Fruit fly (Drosophila melanogaster) whole organism, embryonic: ENCODE measurements around the gene Pak.

Source experiments
- Aef1 ChIP-seq: fragments of 200-800 bp; sonication (Bioruptor generic); IDR thresholded peaks from 3 replicates; pipeline ENCODE4 v1.3.6; 2022; ENCODE audit warnings: missing biosample characterization, missing genetic modification characterization
- Atf3 ChIP-seq: fragments of 200-800 bp; sonication (Bioruptor generic); optimal IDR thresholded peaks from 3 replicates; lab custom pipeline; 2016; ENCODE audit warnings: missing biosample characterization, missing genetic modification characterization
- Atf6 ChIP-seq: fragments of 200-800 bp; sonication (Bioruptor generic); IDR thresholded peaks from 2 replicates; pipeline ENCODE4 v1.3.6; 2022; ENCODE audit warnings: missing biosample characterization, missing genetic modification characterization
- C15 ChIP-seq: fragments of 200-800 bp; sonication (Bioruptor generic); IDR thresholded peaks from 3 replicates; pipeline ENCODE4 v1.3.6; 2022; ENCODE audit warnings: missing biosample characterization, missing genetic modification characterization
- CG1024 ChIP-seq: fragments of 200-800 bp; sonication (Bioruptor generic); IDR thresholded peaks from 2 replicates; pipeline ENCODE4 v1.3.6; 2022; ENCODE audit warnings: missing biosample characterization, missing genetic modification characterization
- CG10979 ChIP-seq: fragments of 200-800 bp; sonication (Bioruptor generic); optimal IDR thresholded peaks from 2 replicates; lab custom pipeline; 2018; ENCODE audit warnings: missing biosample characterization, mild to moderate bottlenecking, missing genetic modification characterization, moderate library complexity
- CG11093 ChIP-seq: fragments of 200-800 bp; sonication (Bioruptor generic); IDR thresholded peaks from 3 replicates; pipeline ENCODE4 v1.3.6; 2022; ENCODE audit warnings: missing biosample characterization, missing genetic modification characterization
- CG11723 ChIP-seq: fragments of 200-800 bp; sonication (Bioruptor generic); optimal IDR thresholded peaks from 2 replicates; lab custom pipeline; 2017; ENCODE audit warnings: missing biosample characterization, mild to moderate bottlenecking, missing genetic modification characterization
- CG12391 ChIP-seq: fragments of 200-800 bp; sonication (Bioruptor generic); optimal IDR thresholded peaks from 3 replicates; lab custom pipeline; 2018; ENCODE audit warnings: missing biosample characterization, mild to moderate bottlenecking, missing genetic modification characterization, moderate library complexity
- CG12744 ChIP-seq: fragments of 200-800 bp; sonication (Bioruptor generic); optimal IDR thresholded peaks from 2 replicates; lab custom pipeline; 2016; ENCODE audit warnings: missing biosample characterization, missing genetic modification characterization
- CG14014 ChIP-seq: fragments of 200-800 bp; sonication (Bioruptor generic); IDR thresholded peaks from 2 replicates; pipeline ENCODE4 v1.3.6; 2022; ENCODE audit warnings: missing biosample characterization, missing genetic modification characterization
- CG14441 ChIP-seq: fragments of 200-800 bp; sonication (Bioruptor generic); IDR thresholded peaks from 2 replicates; pipeline ENCODE4 v1.3.6; 2022; ENCODE audit warnings: missing biosample characterization, missing genetic modification characterization
- CG17359 ChIP-seq: fragments of 200-800 bp; sonication (Bioruptor generic); optimal IDR thresholded peaks from 3 replicates; lab custom pipeline; 2018; ENCODE audit warnings: missing biosample characterization, mild to moderate bottlenecking, missing genetic modification characterization, moderate library complexity
- CG17361 ChIP-seq: fragments of 200-800 bp; sonication (Bioruptor generic); IDR thresholded peaks from 3 replicates; pipeline ENCODE4 v1.3.6; 2022; ENCODE audit warnings: missing biosample characterization, missing genetic modification characterization
- CG17385 ChIP-seq: fragments of 200-800 bp; sonication (Bioruptor generic); optimal IDR thresholded peaks from 3 replicates; lab custom pipeline; 2018; ENCODE audit warnings: missing biosample characterization, mild to moderate bottlenecking, missing genetic modification characterization
- CG18011 ChIP-seq: fragments of 200-800 bp; sonication (Bioruptor generic); optimal IDR thresholded peaks from 2 replicates; lab custom pipeline; 2017; ENCODE audit warnings: missing biosample characterization, missing genetic modification characterization, mild to moderate bottlenecking, moderate library complexity, missing genotype
- CG1832 ChIP-seq: fragments of 200-800 bp; sonication (Bioruptor generic); optimal IDR thresholded peaks from 2 replicates; lab custom pipeline; 2017; ENCODE audit warnings: missing biosample characterization, mild to moderate bottlenecking, missing genetic modification characterization, inconsistent platforms
- CG18476 ChIP-seq: fragments of 200-800 bp; sonication (Bioruptor generic); optimal IDR thresholded peaks from 2 replicates; lab custom pipeline; 2016; ENCODE audit warnings: missing biosample characterization, mild to moderate bottlenecking, missing genetic modification characterization
- CG30431 ChIP-seq: fragments of 200-800 bp; sonication (Bioruptor generic); optimal IDR thresholded peaks from 2 replicates; lab custom pipeline; 2017; ENCODE audit warnings: missing biosample characterization, missing genetic modification characterization
- CG3065 ChIP-seq: fragments of 200-800 bp; sonication (Bioruptor generic); optimal IDR thresholded peaks from 2 replicates; lab custom pipeline; 2016; ENCODE audit warnings: missing biosample characterization, missing genetic modification characterization
- CG31365 ChIP-seq: fragments of 200-800 bp; sonication (Bioruptor generic); optimal IDR thresholded peaks from 2 replicates; lab custom pipeline; 2018; ENCODE audit warnings: missing biosample characterization, mild to moderate bottlenecking, missing genetic modification characterization
- CG4282 ChIP-seq: fragments of 200-800 bp; sonication (Bioruptor generic); optimal IDR thresholded peaks from 2 replicates; lab custom pipeline; 2016; ENCODE audit warnings: missing biosample characterization, missing genetic modification characterization
- CG7372 ChIP-seq: fragments of 200-800 bp; sonication (Bioruptor generic); IDR thresholded peaks from 2 replicates; pipeline ENCODE4 v1.3.6; 2022; ENCODE audit warnings: missing biosample characterization, missing genetic modification characterization
- Dek ChIP-seq: fragments of 200-800 bp; sonication (Bioruptor generic); optimal IDR thresholded peaks from 3 replicates; lab custom pipeline; 2019; ENCODE audit warnings: missing biosample characterization, mild to moderate bottlenecking, missing genetic modification characterization, moderate library complexity
- Doc3 ChIP-seq: fragments of 200-800 bp; sonication (Bioruptor generic); IDR thresholded peaks from 3 replicates; pipeline ENCODE4 v1.3.6; 2022; ENCODE audit warnings: missing biosample characterization, missing genetic modification characterization; ENCODE audit not compliant: partially characterized antibody
- Dref ChIP-seq: fragments of 200-800 bp; sonication (Bioruptor generic); IDR thresholded peaks from 2 replicates; pipeline ENCODE4 v1.3.6; 2022; ENCODE audit warnings: missing biosample characterization, missing genetic modification characterization
- E2f1 ChIP-seq: fragments of 200-800 bp; sonication (Bioruptor generic); IDR thresholded peaks from 2 replicates; pipeline ENCODE4 v1.3.6; 2022; ENCODE audit warnings: missing biosample characterization, missing genetic modification characterization
- Fer1 ChIP-seq: fragments of 200-800 bp; sonication (Bioruptor generic); optimal IDR thresholded peaks from 2 replicates; lab custom pipeline; 2017; ENCODE audit warnings: missing biosample characterization, mild to moderate bottlenecking, missing genetic modification characterization
- Mad ChIP-seq: fragments of 200-800 bp; sonication (Bioruptor generic); optimal IDR thresholded peaks from 2 replicates; lab custom pipeline; 2016; ENCODE audit warnings: missing biosample characterization, missing genetic modification characterization
- Max ChIP-seq: fragments of 200-800 bp; sonication (Bioruptor generic); optimal IDR thresholded peaks from 2 replicates; lab custom pipeline; 2016; ENCODE audit warnings: missing biosample characterization, mild to moderate bottlenecking, missing genetic modification characterization
- Med ChIP-seq: fragments of 200-800 bp; sonication (Bioruptor generic); peaks from one replicate; lab custom pipeline; 2016; ENCODE audit warnings: missing biosample characterization, missing genetic modification characterization, mild to moderate bottlenecking, inconsistent platforms, moderate library complexity
- Mrtf ChIP-seq: fragments of 200-800 bp; sonication (Bioruptor generic); IDR thresholded peaks from 3 replicates; pipeline ENCODE4 v1.3.6; 2022; ENCODE audit warnings: missing biosample characterization, missing genetic modification characterization
- Rfx ChIP-seq: fragments of 200-800 bp; sonication (Bioruptor generic); IDR thresholded peaks from 2 replicates; pipeline ENCODE4 v1.3.6; 2022; ENCODE audit warnings: missing biosample characterization, missing genetic modification characterization
- Rx ChIP-seq: fragments of 200-800 bp; sonication (Bioruptor generic); IDR thresholded peaks from 2 replicates; pipeline ENCODE4 v1.3.6; 2022; ENCODE audit warnings: missing biosample characterization, missing genetic modification characterization
- Taf1 ChIP-seq: fragments of 200-800 bp; sonication (Bioruptor generic); IDR thresholded peaks from 2 replicates; pipeline ENCODE4 v1.3.6; 2022; ENCODE audit warnings: missing biosample characterization, missing genetic modification characterization
- bigmax ChIP-seq: fragments of 200-800 bp; sonication (Bioruptor generic); optimal IDR thresholded peaks from 2 replicates; lab custom pipeline; 2018; ENCODE audit warnings: missing biosample characterization, mild to moderate bottlenecking, missing genetic modification characterization
- ci ChIP-seq: fragments of 200-800 bp; sonication (Bioruptor generic); IDR thresholded peaks from 3 replicates; pipeline ENCODE4 v1.3.6; 2022; ENCODE audit warnings: missing biosample characterization, missing genetic modification characterization
- dm ChIP-seq: fragments of 200-800 bp; sonication (Bioruptor generic); optimal IDR thresholded peaks from 3 replicates; lab custom pipeline; 2016; ENCODE audit warnings: missing biosample characterization, missing genetic modification characterization
- eve ChIP-seq, 2 experiments: fragments of >200 bp; optimal IDR thresholded peaks; 2 replicates each; lab custom pipeline; 2017; ENCODE audit warnings: missing biosample characterization in 2 of 2, missing genetic modification characterization in 2 of 2
- fd96Cb ChIP-seq: fragments of 200-800 bp; sonication (Bioruptor generic); optimal IDR thresholded peaks from 2 replicates; lab custom pipeline; 2018; ENCODE audit warnings: missing biosample characterization, mild to moderate bottlenecking, missing genetic modification characterization, moderate library complexity
- gro ChIP-seq: fragments of 200-800 bp; sonication (Bioruptor generic); optimal IDR thresholded peaks from 2 replicates; lab custom pipeline; 2016; ENCODE audit warnings: missing biosample characterization, missing genetic modification characterization
- h ChIP-seq: fragments of >200 bp; optimal IDR thresholded peaks from 2 replicates; lab custom pipeline; 2017
- kay ChIP-seq: fragments of 200-800 bp; sonication (Bioruptor generic); optimal IDR thresholded peaks from 2 replicates; lab custom pipeline; 2016; ENCODE audit warnings: missing biosample characterization, missing genetic modification characterization
- ken ChIP-seq: fragments of 200-800 bp; sonication (Bioruptor generic); IDR thresholded peaks from 3 replicates; pipeline ENCODE4 v1.3.6; 2022; ENCODE audit warnings: missing biosample characterization, missing genetic modification characterization
- nau ChIP-seq: fragments of 200-800 bp; sonication (Bioruptor generic); optimal IDR thresholded peaks from 3 replicates; lab custom pipeline; 2017; ENCODE audit warnings: missing biosample characterization, mild to moderate bottlenecking, missing genetic modification characterization, missing genetic modification reagents
- seq ChIP-seq: fragments of 200-800 bp; sonication (Bioruptor generic); IDR thresholded peaks from 2 replicates; pipeline ENCODE4 v1.3.6; 2022; ENCODE audit warnings: missing biosample characterization, missing genetic modification characterization
- toy ChIP-seq: fragments of 200-800 bp; sonication (Bioruptor generic); IDR thresholded peaks from 2 replicates; pipeline ENCODE4 v1.3.6; 2022; ENCODE audit warnings: missing biosample characterization, missing genetic modification characterization
- ttk ChIP-seq: fragments of 200-800 bp; sonication (Bioruptor generic); IDR thresholded peaks from 2 replicates; pipeline ENCODE4 v2.1.2; 2022; ENCODE audit warnings: missing biosample characterization, missing genetic modification characterization
- unc-4 ChIP-seq: fragments of 200-800 bp; sonication (Bioruptor generic); IDR thresholded peaks from 2 replicates; pipeline ENCODE4 v1.3.6; 2022; ENCODE audit warnings: missing biosample characterization, missing genetic modification characterization; ENCODE audit not compliant: partially characterized antibody
- usp ChIP-seq: fragments of >200 bp; optimal IDR thresholded peaks from 2 replicates; lab custom pipeline; 2017; ENCODE audit warnings: missing biosample characterization, missing genetic modification characterization

Pak gene

DNA sequence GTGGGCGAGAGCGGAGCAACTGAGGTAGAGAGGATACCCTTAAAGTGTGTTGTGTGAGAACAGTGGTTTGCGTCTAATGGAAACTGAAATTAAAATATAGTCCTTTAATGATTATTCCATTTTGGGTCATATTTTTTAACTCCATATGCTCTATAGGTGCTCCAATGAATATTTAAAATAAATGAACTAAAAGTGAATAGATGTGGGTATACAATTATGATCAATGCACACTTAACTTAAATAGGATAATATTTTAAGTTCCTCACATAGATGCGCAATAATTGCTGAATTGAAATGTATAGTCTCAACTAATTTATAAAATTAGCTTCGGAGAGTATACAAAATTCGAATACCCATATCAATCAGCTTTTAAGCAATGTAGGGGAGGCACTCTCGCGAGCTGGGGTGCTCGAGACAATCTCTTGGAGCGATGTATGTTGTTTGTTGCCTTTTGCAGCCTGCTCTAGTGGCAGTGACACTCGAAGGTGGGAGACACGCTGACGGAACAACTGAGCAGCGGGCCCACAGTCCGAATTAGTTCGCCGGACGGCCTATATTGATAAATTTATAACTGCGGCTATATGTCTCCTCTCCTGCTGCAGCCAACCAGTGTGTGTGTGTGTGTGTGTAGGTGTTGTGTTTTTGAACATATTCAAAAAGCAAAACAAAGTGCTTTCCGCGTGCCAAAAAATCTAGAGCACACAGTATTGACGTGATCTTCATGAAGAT is 3.1 kb downstream of the Pak start (continued):
- no peak for TF ChIP-seq CG1832 (GFP tag; lab: Kevin White, UChicago)
- TF ChIP-seq nau = no peak
- peak; percentile 63 for TF ChIP-seq ttk (GFP tag; lab: Robert Waterston, UW)
- TF ChIP-seq CG12744 (GFP tag; lab: Kevin White, UChicago) = no peak
- peak; percentile 57 for TF ChIP-seq kay (GFP tag; lab: Kevin White, UChicago)
- no peak for TF ChIP-seq eve (GFP tag; optimal IDR thresholded peaks at IDR 0.05; lab: Kevin White, UChicago)
- no peak for TF ChIP-seq bigmax
- TF ChIP-seq CG30431 (GFP tag; lab: Kevin White, UChicago) = peak; percentile 61
- peak; percentile 15; the same call in 1 of the 2 replicates for TF ChIP-seq CG7372 (GFP tag; lab: Robert Waterston, UW)
- TF ChIP-seq CG18476 (GFP tag; lab: Kevin White, UChicago) = peak; percentile 72
- TF ChIP-seq Fer1 (GFP tag; lab: Kevin White, UChicago) = no peak
- TF ChIP-seq CG31365 (tag; lab: Kevin White, UChicago) = no peak
- TF ChIP-seq toy = no peak
- TF ChIP-seq Max = peak; percentile 65
- no peak for TF ChIP-seq gro (GFP tag; lab: Kevin White, UChicago)
- TF ChIP-seq C15 (GFP tag; lab: Robert Waterston, UW) = 0 out of 3 replicates have a peak, but pooled peaks have one; percentile 16
- TF ChIP-seq CG11093 (GFP tag; lab: Robert Waterston, UW) = 0 out of 3 replicates have a peak, but pooled peaks have one; percentile 17
- TF ChIP-seq CG1024 (GFP tag; lab: Robert Waterston, UW) = 0 out of 2 replicates have a peak, but pooled peaks have one; percentile 10
- peak; percentile 64 for TF ChIP-seq Atf6 (GFP tag; lab: Robert Waterston, UW)
- peak; percentile 45 for TF ChIP-seq CG14441 (GFP tag; lab: Robert Waterston, UW)
- peak; percentile 82 for TF ChIP-seq fd96Cb (tag; lab: Kevin White, UChicago)
- TF ChIP-seq Atf3 (GFP tag; lab: Kevin White, UChicago) = peak; percentile 41
- 0 out of 2 replicates have a peak, but pooled peaks have one; percentile 10 for TF ChIP-seq Taf1 (GFP tag; lab: Robert Waterston, UW)
- TF ChIP-seq Aef1 (GFP tag; lab: Robert Waterston, UW) = peak; percentile 51; the same call in 1 of the 3 replicates
- TF ChIP-seq CG11723 = no peak
- peak; percentile 83 for TF ChIP-seq CG18011 (GFP tag; lab: Kevin White, UChicago)
- TF ChIP-seq seq = peak; percentile 62; the same call in 1 of the 2 replicates
- TF ChIP-seq Mrtf (GFP tag; lab: Robert Waterston, UW) = peak; percentile 59; the same call in 1 of the 3 replicates
- TF ChIP-seq Doc3 (GFP tag; lab: Robert Waterston, UW) = no peak
- TF ChIP-seq CG17361 = no peak; the same call in 1 of the 3 replicates
- TF ChIP-seq Rfx = no peak; the same call in none of the 2 replicates
- peak; percentile 80 for TF ChIP-seq CG17359
- peak; percentile 79 for TF ChIP-seq CG17385
- TF ChIP-seq CG14014 = peak; percentile 29; the same call in 1 of the 2 replicates
- peak; percentile 89 for TF ChIP-seq Med (GFP tag; lab: Kevin White, UChicago)
- TF ChIP-seq CG3065 (GFP tag; lab: Kevin White, UChicago) = peak; percentile 24
- TF ChIP-seq ci (GFP tag; lab: Robert Waterston, UW) = peak; percentile 55; the same call in 1 of the 3 replicates
- peak; percentile 21; the same call in 1 of the 3 replicates for TF ChIP-seq ken
- no peak for TF ChIP-seq usp (GFP tag; lab: Kevin White, UChicago)
- no peak; the same call in 1 of the 2 replicates for TF ChIP-seq Dref (GFP tag; lab: Robert Waterston, UW)
- TF ChIP-seq Mad (GFP tag; lab: Kevin White, UChicago) = peak; percentile 67
- peak; percentile 88 for TF ChIP-seq CG12391
- TF ChIP-seq h (lab: Kevin White, UChicago) = no peak
- no peak for TF ChIP-seq Dek (tag; lab: Kevin White, UChicago)
- TF ChIP-seq CG4282 (GFP tag; lab: Kevin White, UChicago) = peak; percentile 75
- 0 out of 2 replicates have a peak, but pooled peaks have one; percentile 36 for TF ChIP-seq Rx (GFP tag; lab: Robert Waterston, UW)
- TF ChIP-seq CG10979 (tag; lab: Kevin White, UChicago) = peak; percentile 83
- TF ChIP-seq dm (GFP tag; lab: Kevin White, UChicago) = peak; percentile 49
- peak; percentile 58 for TF ChIP-seq E2f1 (GFP tag; lab: Robert Waterston, UW)
- no peak for TF ChIP-seq unc-4
